Fruit fly (Drosophila melanogaster) whole organism, embryonic: ENCODE results near the gene dsx.

Source experiments
- Abd-B ChIP-seq: fragments of 200-800 bp; sonication (Bioruptor generic); optimal IDR thresholded peaks from 2 replicates; lab custom pipeline; 2018; ENCODE audit warnings: missing biosample characterization, mild to moderate bottlenecking, missing genetic modification characterization, moderate library complexity
- Aef1 ChIP-seq: fragments of 200-800 bp; sonication (Bioruptor generic); IDR thresholded peaks from 3 replicates; pipeline ENCODE4 v1.3.6; 2022; ENCODE audit warnings: missing biosample characterization, missing genetic modification characterization
- Asciz ChIP-seq: fragments of 200-800 bp; sonication (Bioruptor generic); optimal IDR thresholded peaks from 2 replicates; lab custom pipeline; 2017; ENCODE audit warnings: missing biosample characterization, mild to moderate bottlenecking, missing genetic modification characterization, missing genetic modification reagents
- Atf6 ChIP-seq: fragments of 200-800 bp; sonication (Bioruptor generic); IDR thresholded peaks from 2 replicates; pipeline ENCODE4 v1.3.6; 2022; ENCODE audit warnings: missing biosample characterization, missing genetic modification characterization
- CG11398 ChIP-seq: fragments of 200-800 bp; sonication (Bioruptor generic); optimal IDR thresholded peaks from 2 replicates; lab custom pipeline; 2016; ENCODE audit warnings: missing biosample characterization, missing genetic modification characterization
- CG13624 ChIP-seq: fragments of 200-800 bp; sonication (Bioruptor generic); optimal IDR thresholded peaks from 2 replicates; lab custom pipeline; 2016; ENCODE audit warnings: missing biosample characterization, missing genetic modification characterization
- CG13894 ChIP-seq: fragments of 200-800 bp; sonication (Bioruptor generic); optimal IDR thresholded peaks from 3 replicates; lab custom pipeline; 2018; ENCODE audit warnings: missing biosample characterization, mild to moderate bottlenecking, missing genetic modification characterization, moderate library complexity
- CG15514 ChIP-seq: fragments of 200-800 bp; sonication (Bioruptor generic); optimal IDR thresholded peaks from 3 replicates; lab custom pipeline; 2017; ENCODE audit warnings: missing biosample characterization, missing genetic modification characterization, mild to moderate bottlenecking, moderate library complexity, missing genetic modification reagents
- CG1603 ChIP-seq: fragments of 200-800 bp; sonication (Bioruptor generic); optimal IDR thresholded peaks from 2 replicates; lab custom pipeline; 2019; ENCODE audit warnings: missing biosample characterization, mild to moderate bottlenecking, missing genetic modification characterization, moderate library complexity
- CG16813 ChIP-seq: fragments of 200-800 bp; sonication (Bioruptor generic); IDR thresholded peaks from 3 replicates; pipeline ENCODE4 v1.3.6; 2022; ENCODE audit warnings: missing biosample characterization, missing genetic modification characterization; ENCODE audit not compliant: partially characterized antibody
- CG2875 ChIP-seq: fragments of 200-800 bp; sonication (Bioruptor generic); optimal IDR thresholded peaks from 2 replicates; lab custom pipeline; 2017; ENCODE audit warnings: missing biosample characterization, mild to moderate bottlenecking, missing genetic modification characterization, missing genetic modification reagents
- CG32767 ChIP-seq: fragments of 200-800 bp; sonication (Bioruptor generic); IDR thresholded peaks from 2 replicates; pipeline ENCODE4 v1.3.6; 2022; ENCODE audit warnings: missing biosample characterization, missing genetic modification characterization
- CG33557 ChIP-seq: fragments of 200-800 bp; sonication (Bioruptor generic); optimal IDR thresholded peaks from 2 replicates; lab custom pipeline; 2019; ENCODE audit warnings: missing biosample characterization, mild to moderate bottlenecking, missing genetic modification characterization, moderate library complexity
- CG34224 ChIP-seq: fragments of 200-800 bp; sonication (Bioruptor generic); IDR thresholded peaks from 3 replicates; pipeline ENCODE4 v1.3.6; 2022; ENCODE audit warnings: missing biosample characterization, missing genetic modification characterization; ENCODE audit not compliant: partially characterized antibody
- CG7271 ChIP-seq: fragments of 200-800 bp; sonication (Bioruptor generic); optimal IDR thresholded peaks from 2 replicates; lab custom pipeline; 2018; ENCODE audit warnings: missing biosample characterization, mild to moderate bottlenecking, missing genetic modification characterization, moderate library complexity
- CG7372 ChIP-seq: fragments of 200-800 bp; sonication (Bioruptor generic); IDR thresholded peaks from 2 replicates; pipeline ENCODE4 v1.3.6; 2022; ENCODE audit warnings: missing biosample characterization, missing genetic modification characterization
- CG7987 ChIP-seq: fragments of 200-800 bp; sonication (Bioruptor generic); optimal IDR thresholded peaks from 2 replicates; lab custom pipeline; 2018; ENCODE audit warnings: missing biosample characterization, mild to moderate bottlenecking, missing genetic modification characterization, moderate library complexity
- CG9876 ChIP-seq: fragments of 200-800 bp; sonication (Bioruptor generic); optimal IDR thresholded peaks from 2 replicates; lab custom pipeline; 2016; ENCODE audit warnings: missing biosample characterization, missing genetic modification characterization
- CHES-1-like ChIP-seq: fragments of 200-800 bp; sonication (Bioruptor generic); optimal IDR thresholded peaks from 2 replicates; lab custom pipeline; 2016; ENCODE audit warnings: missing biosample characterization, missing genetic modification characterization
- CoRest ChIP-seq: fragments of 200-800 bp; sonication (Bioruptor generic); optimal IDR thresholded peaks from 3 replicates; lab custom pipeline; 2018; ENCODE audit warnings: missing biosample characterization, mild to moderate bottlenecking, missing genetic modification characterization, moderate library complexity
- Eip74EF ChIP-seq, 2 experiments: fragments of 200-800 bp in 1 of 2; fragments of >200 bp in 1 of 2; sonication (Bioruptor generic) in 1 of 2; optimal IDR thresholded peaks; 2 replicates each; lab custom pipeline; 2017 to 2019; ENCODE audit warnings: missing biosample characterization in 2 of 2, missing genetic modification characterization in 2 of 2, mild to moderate bottlenecking in 1 of 2, moderate library complexity in 1 of 2
- HHEX ChIP-seq: fragments of 200-800 bp; sonication (Bioruptor generic); optimal IDR thresholded peaks from 3 replicates; lab custom pipeline; 2017; ENCODE audit warnings: missing biosample characterization, mild to moderate bottlenecking, missing genetic modification characterization, missing genetic modification reagents
- Jarid2 ChIP-seq: fragments of 200-800 bp; sonication (Bioruptor generic); optimal IDR thresholded peaks from 3 replicates; lab custom pipeline; 2017; ENCODE audit warnings: mild to moderate bottlenecking, missing biosample characterization, missing genetic modification reagents, missing genetic modification characterization
- Meics ChIP-seq: fragments of 200-800 bp; sonication (Bioruptor generic); optimal IDR thresholded peaks from 2 replicates; lab custom pipeline; 2017; ENCODE audit warnings: missing biosample characterization, mild to moderate bottlenecking, missing genetic modification characterization
- Sox100B ChIP-seq: fragments of 200-800 bp; sonication (Bioruptor generic); optimal IDR thresholded peaks from 3 replicates; lab custom pipeline; 2018; ENCODE audit warnings: missing biosample characterization, mild to moderate bottlenecking, missing genetic modification characterization
- Stat92E ChIP-seq, 3 experiments: fragments of >200 bp in 2 of 3; fragments of 200-800 bp in 1 of 3; sonication (Bioruptor generic) in 1 of 3; optimal IDR thresholded peaks; 2 replicates each; lab custom pipeline; 2017 to 2019; ENCODE audit warnings: missing biosample characterization in 3 of 3, missing genetic modification characterization in 3 of 3, mild to moderate bottlenecking in 1 of 3, moderate library complexity in 1 of 3
- bbx ChIP-seq: fragments of 200-800 bp; sonication (Bioruptor generic); IDR thresholded peaks from 2 replicates; pipeline ENCODE4 v1.3.6; 2022; ENCODE audit warnings: missing biosample characterization, missing genetic modification characterization; ENCODE audit not compliant: partially characterized antibody
- caup ChIP-seq: fragments of 200-800 bp; sonication (Bioruptor generic); optimal IDR thresholded peaks from 3 replicates; lab custom pipeline; 2017; ENCODE audit warnings: missing biosample characterization, mild to moderate bottlenecking, missing genetic modification characterization, moderate library complexity; ENCODE audit not compliant: severe bottlenecking
- dimm ChIP-seq: fragments of 200-800 bp; sonication (Bioruptor generic); IDR thresholded peaks from 2 replicates; pipeline ENCODE4 v1.3.6; 2022; ENCODE audit warnings: missing biosample characterization, missing genetic modification characterization
- disco-r ChIP-seq: fragments of 200-800 bp; sonication (Bioruptor generic); optimal IDR thresholded peaks from 2 replicates; lab custom pipeline; 2016; ENCODE audit warnings: missing biosample characterization, missing genetic modification characterization
- fd102C ChIP-seq: fragments of 200-800 bp; sonication (Bioruptor generic); optimal IDR thresholded peaks from 2 replicates; lab custom pipeline; 2018; ENCODE audit warnings: missing biosample characterization, mild to moderate bottlenecking, missing genetic modification characterization, moderate library complexity
- fd3F ChIP-seq: fragments of 200-800 bp; sonication (Bioruptor generic); optimal IDR thresholded peaks from 2 replicates; lab custom pipeline; 2018; ENCODE audit warnings: missing biosample characterization, mild to moderate bottlenecking, missing genetic modification characterization, moderate library complexity
- fu2 ChIP-seq: fragments of 200-800 bp; sonication (Bioruptor generic); optimal IDR thresholded peaks from 2 replicates; lab custom pipeline; 2016; ENCODE audit warnings: missing biosample characterization, missing genetic modification characterization
- gfzf ChIP-seq: fragments of 200-800 bp; sonication (Bioruptor generic); optimal IDR thresholded peaks from 2 replicates; lab custom pipeline; 2016; ENCODE audit warnings: missing biosample characterization, mild to moderate bottlenecking, missing genetic modification characterization, moderate library complexity
- grn ChIP-seq: fragments of 200-800 bp; sonication (Bioruptor generic); optimal IDR thresholded peaks from 3 replicates; lab custom pipeline; 2017; ENCODE audit warnings: missing biosample characterization, missing genetic modification characterization
- hkb ChIP-seq, 2 experiments: fragments of 200-800 bp in 1 of 2; fragments of >200 bp in 1 of 2; sonication (Bioruptor generic) in 1 of 2; IDR thresholded peaks in 1 of 2; optimal IDR thresholded peaks in 1 of 2; 2 replicates each; pipeline versions ENCODE4 v1.3.6 to Lab custom; 2017 to 2022; ENCODE audit warnings: missing biosample characterization in 1 of 2, missing genetic modification characterization in 1 of 2
- hth ChIP-seq: fragments of >200 bp; optimal IDR thresholded peaks from 2 replicates; lab custom pipeline; 2017; ENCODE audit warnings: inconsistent platforms
- lilli ChIP-seq: fragments of 200-800 bp; sonication (Bioruptor generic); optimal IDR thresholded peaks from 3 replicates; lab custom pipeline; 2016; ENCODE audit warnings: missing biosample characterization, missing genetic modification characterization
- oc ChIP-seq: fragments of 200-800 bp; sonication (Bioruptor generic); optimal IDR thresholded peaks from 2 replicates; lab custom pipeline; 2018; ENCODE audit warnings: missing biosample characterization, mild to moderate bottlenecking, missing genetic modification characterization, moderate library complexity
- onecut ChIP-seq: fragments of 200-800 bp; sonication (Bioruptor generic); IDR thresholded peaks from 2 replicates; pipeline ENCODE4 v1.3.6; 2022; ENCODE audit warnings: missing biosample characterization, missing genetic modification characterization
- sd ChIP-seq: fragments of 200-800 bp; sonication (Bioruptor generic); optimal IDR thresholded peaks from 3 replicates; lab custom pipeline; 2018; ENCODE audit warnings: missing biosample characterization, mild to moderate bottlenecking, missing genetic modification characterization, moderate library complexity
- sug ChIP-seq: fragments of 200-800 bp; optimal IDR thresholded peaks from 2 replicates; lab custom pipeline; 2019; ENCODE audit warnings: missing biosample characterization, mild to moderate bottlenecking, missing genetic modification characterization, moderate library complexity
- tap ChIP-seq: fragments of 200-800 bp; optimal IDR thresholded peaks from 3 replicates; lab custom pipeline; 2019; ENCODE audit warnings: missing biosample characterization, mild to moderate bottlenecking, missing genetic modification characterization, moderate library complexity
- twi ChIP-seq: fragments of 200-800 bp; optimal IDR thresholded peaks from 2 replicates; lab custom pipeline; 2019; ENCODE audit warnings: missing biosample characterization, mild to moderate bottlenecking, missing genetic modification characterization, moderate library complexity
- vvl ChIP-seq: fragments of 200-800 bp; sonication (Bioruptor generic); IDR thresholded peaks from 2 replicates; pipeline ENCODE4 v1.3.6; 2022; ENCODE audit warnings: missing biosample characterization, missing genetic modification characterization
- wek ChIP-seq: fragments of 200-800 bp; sonication (Bioruptor generic); optimal IDR thresholded peaks from 3 replicates; lab custom pipeline; 2018; ENCODE audit warnings: missing biosample characterization, mild to moderate bottlenecking, missing genetic modification characterization, moderate library complexity

The dsx gene

dm6 chr3R:7977011-7977925 is 10.1 kb upstream of the dsx start (continued):
- TF ChIP-seq CG16813 (GFP tag; lab: Robert Waterston, UW) = no peak
- peak; percentile 55 for TF ChIP-seq grn (GFP tag; lab: Kevin White, UChicago)
- peak; percentile 41 for TF ChIP-seq hkb (optimal IDR thresholded peaks at IDR 0.05; lab: Kevin White, UChicago)
- TF ChIP-seq hkb (GFP tag; IDR thresholded peaks at IDR 0.05; lab: Robert Waterston, UW) = no peak
- no peak for TF ChIP-seq CG7372
- 0 out of 2 replicates have a peak, but pooled peaks have one; percentile 35 for TF ChIP-seq Atf6
- no peak; the same call in 1 of the 2 replicates for TF ChIP-seq bbx (GFP tag; lab: Robert Waterston, UW)
- peak; percentile 29 for TF ChIP-seq Abd-B (GFP tag; lab: Kevin White, UChicago)
- TF ChIP-seq CG34224 (GFP tag; lab: Robert Waterston, UW) = no peak
- peak; percentile 99 for TF ChIP-seq sd (tag; lab: Kevin White, UChicago)
- TF ChIP-seq CG32767 (GFP tag; lab: Robert Waterston, UW) = peak; percentile 58; the same call in 1 of the 2 replicates
- TF ChIP-seq tap = no peak
- TF ChIP-seq CG15514 = peak; percentile 77
- TF ChIP-seq dimm (GFP tag; lab: Robert Waterston, UW) = no peak
- TF ChIP-seq fd3F (GFP tag; lab: Kevin White, UChicago) = no peak
- TF ChIP-seq wek = peak; percentile 29
- peak; percentile 94 for TF ChIP-seq oc (tag; lab: Kevin White, UChicago)
- TF ChIP-seq Asciz = no peak
- peak; percentile 39 for TF ChIP-seq CoRest
- no peak for TF ChIP-seq Aef1 (GFP tag; lab: Robert Waterston, UW)
- TF ChIP-seq hth (lab: Kevin White, UChicago) = no peak
- peak; percentile 36 for TF ChIP-seq CG2875
- peak; percentile 10 for TF ChIP-seq caup (GFP tag; lab: Kevin White, UChicago)
- TF ChIP-seq Stat92E (GFP tag; optimal IDR thresholded peaks at IDR 0.05; lab: Kevin White, UChicago) = peak in 1 of 3 experiments; percentile 89
- 0 out of 2 replicates have a peak, but pooled peaks have one; percentile 47 for TF ChIP-seq vvl
- peak; percentile 36 for TF ChIP-seq CG7987 (GFP tag; lab: Kevin White, UChicago)
- no peak for TF ChIP-seq disco-r
- no peak for TF ChIP-seq fd102C (GFP tag; lab: Kevin White, UChicago)
- TF ChIP-seq CG13624 (GFP tag; lab: Kevin White, UChicago) = peak; percentile 9
- TF ChIP-seq CHES-1-like = peak; percentile 9
- TF ChIP-seq lilli (GFP tag; lab: Kevin White, UChicago) = peak; percentile 43
- peak; percentile 15 for TF ChIP-seq CG7271 (tag; lab: Kevin White, UChicago)
- no peak for TF ChIP-seq Eip74EF (GFP tag; optimal IDR thresholded peaks at IDR 0.05; lab: Kevin White, UChicago)
- TF ChIP-seq Meics (GFP tag; lab: Kevin White, UChicago) = peak; percentile 12
- peak; percentile 62 for TF ChIP-seq sug (tag; lab: Kevin White, UChicago)
- TF ChIP-seq HHEX (GFP tag; lab: Kevin White, UChicago) = peak; percentile 5
- TF ChIP-seq CG33557 (GFP tag; lab: Kevin White, UChicago) = no peak
- TF ChIP-seq gfzf = peak; percentile 98
- no peak for TF ChIP-seq CG9876 (GFP tag; lab: Kevin White, UChicago)
- peak; percentile 9 for TF ChIP-seq CG11398 (GFP tag; lab: Kevin White, UChicago)
- peak; percentile 90 for TF ChIP-seq CG1603 (tag; lab: Kevin White, UChicago)
- TF ChIP-seq twi (tag; lab: Kevin White, UChicago) = peak; percentile 29
- TF ChIP-seq CG13894 (tag; lab: Kevin White, UChicago) = peak; percentile 86
- TF ChIP-seq fu2 (GFP tag; lab: Kevin White, UChicago) = no peak
- TF ChIP-seq Jarid2 (GFP tag; lab: Kevin White, UChicago) = peak; percentile 68
- peak; percentile 96 for TF ChIP-seq onecut
- no peak for TF ChIP-seq Sox100B (GFP tag; lab: Kevin White, UChicago)
